Worm (Caenorhabditis elegans) whole organism, L4/young adult: ENCODE measurements around the gene pak-2.

ENCODE experiments used
- W03F9.2 ChIP-seq: fragments of 150-350 bp; optimal IDR thresholded peaks from 2 replicates; lab custom pipeline; 2014; ENCODE audit warnings: missing biosample characterization, missing genetic modification characterization
- him-1 ChIP-seq: sonication (generic microtip); optimal IDR thresholded peaks from 2 replicates; lab custom pipeline; 2016; ENCODE audit warnings: missing genotype, missing genetic modification reagents, missing genetic modification characterization, missing compliant biosample characterization

DNA sequence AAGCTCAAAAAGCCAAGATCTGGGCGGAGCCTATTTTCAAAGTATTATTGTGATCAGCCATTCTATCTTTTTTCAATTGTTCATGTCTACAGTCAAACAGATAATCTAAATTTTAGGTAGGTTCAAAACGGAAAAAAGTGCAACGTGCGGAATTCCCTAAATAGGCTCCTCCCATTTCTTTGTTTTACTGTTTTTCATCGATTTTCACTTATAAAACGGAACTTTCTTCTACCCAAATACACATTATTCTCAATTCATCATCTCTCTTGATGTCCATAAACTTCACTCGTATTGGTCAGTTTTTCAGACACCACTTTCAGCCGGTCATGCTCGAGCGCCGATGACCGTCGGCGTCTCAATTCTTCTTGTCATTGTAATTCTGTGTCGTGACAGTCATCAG, 40.4 kb downstream of the pak-2 start, which contains the start of gene F53B7.7:
- no peak for TF ChIP-seq him-1 (tag; lab: Kevin White, UChicago)
- TF ChIP-seq W03F9.2 (tag; lab: Kevin White, UChicago), result no peak
